Fruit fly (Drosophila melanogaster) whole organism: ENCODE results near the gene Rh5.

Source experiments
- CG8478 ChIP-seq: fragments of >200 bp; optimal IDR thresholded peaks from 2 replicates; lab custom pipeline; 2018; ENCODE audit warnings: inconsistent platforms
- Dll ChIP-seq: fragments of >200 bp; optimal IDR thresholded peaks from 2 replicates; lab custom pipeline; 2017
- EcR ChIP-seq, 2 experiments: fragments of >200 bp; optimal IDR thresholded peaks; 2 replicates each; lab custom pipeline; 2017; ENCODE audit warnings: missing biosample characterization in 2 of 2, missing genetic modification characterization in 2 of 2, missing genetic modification reagents in 2 of 2
- pan ChIP-seq: fragments of >200 bp; optimal IDR thresholded peaks from 2 replicates; lab custom pipeline; 2017
- psq ChIP-seq: fragments of >200 bp; optimal IDR thresholded peaks from 2 replicates; lab custom pipeline; 2017
- usp ChIP-seq: fragments of >200 bp; optimal IDR thresholded peaks from 2 replicates; lab custom pipeline; 2017; ENCODE audit warnings: missing biosample characterization, missing genetic modification characterization, mixed read lengths

The Rh5 gene

dm6 chr2L:12048723-12049122 is 40.8 kb downstream of the Rh5 start, which contains the start of gene Plzf:
Plzf (minus strand) TSS chr2L:12048918.
- TF ChIP-seq EcR (GFP tag; optimal IDR thresholded peaks at IDR 0.05; lab: Kevin White, UChicago) = no peak

DNA sequence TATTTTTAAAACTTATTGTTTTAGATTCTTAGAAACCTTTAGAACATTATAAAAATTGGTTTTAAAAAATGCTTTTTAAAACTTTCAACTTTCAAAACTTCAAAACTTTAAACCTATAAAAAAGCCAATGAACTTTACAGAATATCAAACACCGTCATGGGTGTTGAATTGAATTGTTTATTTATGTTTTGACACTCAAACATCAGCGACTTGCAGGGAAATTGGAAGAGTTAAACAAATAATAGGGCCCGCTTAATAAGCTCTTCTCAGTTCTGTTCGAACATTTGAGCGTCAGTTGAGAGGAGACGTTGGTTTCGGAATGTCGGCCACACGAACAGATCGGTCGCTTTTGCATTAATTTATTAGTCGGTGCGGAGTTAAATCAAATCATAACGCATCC is 41.2 kb downstream of the Rh5 start, which contains the start of gene PLCXD:
Gene PLCXD, plus strand, starts transcription at position 286 of the 400 bp plus-strand sequence.
- TF ChIP-seq Dll = no peak
- no peak for TF ChIP-seq CG8478
- no peak for TF ChIP-seq EcR (GFP tag; optimal IDR thresholded peaks at IDR 0.05; lab: Kevin White, UChicago)
- no peak for TF ChIP-seq pan (lab: Kevin White, UChicago)

DNA sequence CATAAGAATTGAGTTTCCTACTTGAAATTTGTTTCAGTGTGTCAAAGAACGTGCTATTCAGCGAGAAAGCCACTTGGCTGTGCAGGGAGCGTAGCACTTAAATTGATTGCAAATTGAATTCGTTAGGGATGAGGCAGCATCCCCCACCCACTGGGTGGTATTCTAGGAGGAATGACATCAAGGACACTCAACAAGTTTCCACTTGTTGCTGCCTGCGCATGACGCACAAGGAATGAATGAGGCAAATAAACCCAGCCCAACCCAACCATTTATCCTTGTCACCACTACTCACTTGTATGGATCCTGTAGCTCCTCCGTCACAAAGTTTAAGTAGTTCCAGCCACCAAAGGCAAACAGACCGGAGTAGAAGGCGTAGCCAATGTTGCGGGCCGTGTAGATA is 45.4 kb downstream of the Rh5 start:
- TF ChIP-seq Dll = no peak
- no peak for TF ChIP-seq pan (lab: Kevin White, UChicago)
- no peak for TF ChIP-seq psq (lab: Kevin White, UChicago)
- TF ChIP-seq usp (GFP tag; lab: Kevin White, UChicago) = no peak
- TF ChIP-seq CG8478 = no peak
- TF ChIP-seq EcR (GFP tag; optimal IDR thresholded peaks at IDR 0.05; lab: Kevin White, UChicago) = no peak

- no peak for TF ChIP-seq psq (lab: Kevin White, UChicago)
- no peak for TF ChIP-seq usp (GFP tag; lab: Kevin White, UChicago)
- TF ChIP-seq CG8478 = no peak
- TF ChIP-seq EcR (GFP tag; optimal IDR thresholded peaks at IDR 0.05; lab: Kevin White, UChicago) = no peak
- no peak for TF ChIP-seq Dll
- TF ChIP-seq pan (lab: Kevin White, UChicago) = no peak
Observed at dm6 chr2L:12055837-12056388, 48.0 kb downstream of the Rh5 start, which contains the start of the genes JhI-21, RpL7-like and CG34164. JhI-21 (minus strand) TSS chr2L:12056042. RpL7-like (plus strand) TSS chr2L:12056326. CG34164 (plus strand) TSS chr2L:12056348.
